Fruit fly (Drosophila melanogaster): Measurements from ENCODE around the gene Ugt35A1.

DNA sequence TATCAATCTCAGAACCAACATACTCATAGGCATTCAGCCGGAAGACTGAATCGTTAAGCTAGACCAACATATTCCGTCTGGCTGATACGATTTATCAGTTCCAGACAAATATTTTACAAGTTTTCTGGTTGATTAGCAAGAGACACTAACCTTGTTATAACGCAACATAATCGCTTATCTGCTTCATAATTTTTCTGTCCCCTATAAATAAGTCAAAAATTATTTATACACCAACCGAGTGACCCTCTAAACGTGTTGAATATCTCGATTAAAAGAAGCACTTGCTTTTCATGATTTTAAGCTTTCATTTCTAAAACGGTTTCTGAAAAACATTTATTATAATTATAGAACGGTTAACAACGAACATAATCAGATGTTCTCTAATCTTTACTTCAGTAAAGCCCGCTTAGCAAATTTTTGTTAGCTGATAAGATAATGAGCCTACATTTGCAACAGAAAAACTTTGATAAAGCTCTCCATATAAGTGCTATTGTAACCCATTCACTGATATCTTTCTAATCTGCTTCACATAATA is 4.5 kb downstream of the Ugt35A1 start, which contains the start of gene Ugt35E2:
- TF ChIP-seq CTCF (optimal IDR thresholded peaks at IDR 0.05) (no peak), CG8478 (optimal IDR thresholded peaks at IDR 0.05) (no peak)
